Fruit fly (Drosophila melanogaster) whole organism, embryonic: Measurements from ENCODE around the gene GramD1B.

ENCODE experiments used
- Abd-B ChIP-seq: fragments of 200-800 bp; sonication (Bioruptor generic); optimal IDR thresholded peaks from 2 replicates; lab custom pipeline; 2018; ENCODE audit warnings: missing biosample characterization, mild to moderate bottlenecking, missing genetic modification characterization, moderate library complexity
- B-H2 ChIP-seq: fragments of 200-800 bp; sonication (Bioruptor generic); optimal IDR thresholded peaks from 2 replicates; lab custom pipeline; 2018; ENCODE audit warnings: missing biosample characterization, mild to moderate bottlenecking, missing genetic modification characterization
- Bdp1 ChIP-seq: fragments of 200-800 bp; sonication (Bioruptor generic); optimal IDR thresholded peaks from 3 replicates; lab custom pipeline; 2016; ENCODE audit warnings: missing biosample characterization, missing genetic modification characterization
- C15 ChIP-seq: fragments of 200-800 bp; sonication (Bioruptor generic); IDR thresholded peaks from 3 replicates; pipeline ENCODE4 v1.3.6; 2022; ENCODE audit warnings: missing biosample characterization, missing genetic modification characterization
- CG10979 ChIP-seq: fragments of 200-800 bp; sonication (Bioruptor generic); optimal IDR thresholded peaks from 2 replicates; lab custom pipeline; 2018; ENCODE audit warnings: missing biosample characterization, mild to moderate bottlenecking, missing genetic modification characterization, moderate library complexity
- CG11723 ChIP-seq: fragments of 200-800 bp; sonication (Bioruptor generic); optimal IDR thresholded peaks from 2 replicates; lab custom pipeline; 2017; ENCODE audit warnings: missing biosample characterization, mild to moderate bottlenecking, missing genetic modification characterization
- CG12236 ChIP-seq: fragments of 200-800 bp; sonication (Bioruptor generic); optimal IDR thresholded peaks from 2 replicates; lab custom pipeline; 2016; ENCODE audit warnings: missing biosample characterization, missing genetic modification characterization
- CG12659 ChIP-seq: fragments of 200-800 bp; sonication (Bioruptor generic); optimal IDR thresholded peaks from 3 replicates; lab custom pipeline; 2017; ENCODE audit warnings: mild to moderate bottlenecking, missing biosample characterization, missing genetic modification reagents, missing genetic modification characterization
- CG13894 ChIP-seq: fragments of 200-800 bp; sonication (Bioruptor generic); optimal IDR thresholded peaks from 3 replicates; lab custom pipeline; 2018; ENCODE audit warnings: missing biosample characterization, mild to moderate bottlenecking, missing genetic modification characterization, moderate library complexity
- CG14667 ChIP-seq: fragments of 200-800 bp; sonication (Bioruptor generic); IDR thresholded peaks from 2 replicates; pipeline ENCODE4 v1.3.6; 2022; ENCODE audit warnings: missing biosample characterization, missing genetic modification characterization
- CG17385 ChIP-seq: fragments of 200-800 bp; sonication (Bioruptor generic); optimal IDR thresholded peaks from 3 replicates; lab custom pipeline; 2018; ENCODE audit warnings: missing biosample characterization, mild to moderate bottlenecking, missing genetic modification characterization
- CG17612 ChIP-seq: fragments of 200-800 bp; sonication (Bioruptor generic); IDR thresholded peaks from 2 replicates; pipeline ENCODE4 v1.3.6; 2022; ENCODE audit warnings: missing biosample characterization, missing genetic modification characterization
- CG2120 ChIP-seq: fragments of 200-800 bp; sonication (Bioruptor generic); optimal IDR thresholded peaks from 3 replicates; lab custom pipeline; 2016; ENCODE audit warnings: missing biosample characterization, missing genetic modification characterization
- CG32767 ChIP-seq: fragments of 200-800 bp; sonication (Bioruptor generic); IDR thresholded peaks from 2 replicates; pipeline ENCODE4 v1.3.6; 2022; ENCODE audit warnings: missing biosample characterization, missing genetic modification characterization
- CG4282 ChIP-seq: fragments of 200-800 bp; sonication (Bioruptor generic); optimal IDR thresholded peaks from 2 replicates; lab custom pipeline; 2016; ENCODE audit warnings: missing biosample characterization, missing genetic modification characterization
- CG6654 ChIP-seq: fragments of 200-800 bp; sonication (Bioruptor generic); optimal IDR thresholded peaks from 2 replicates; lab custom pipeline; 2017; ENCODE audit warnings: missing biosample characterization, mild to moderate bottlenecking, missing genetic modification characterization
- CG7963 ChIP-seq: fragments of 200-800 bp; sonication (Bioruptor generic); IDR thresholded peaks from 3 replicates; pipeline ENCODE4 v1.3.6; 2022; ENCODE audit warnings: missing biosample characterization, missing genetic modification characterization; ENCODE audit not compliant: partially characterized antibody
- CG9437 ChIP-seq: fragments of 200-800 bp; sonication (Bioruptor generic); optimal IDR thresholded peaks from 2 replicates; lab custom pipeline; 2018; ENCODE audit warnings: missing biosample characterization, mild to moderate bottlenecking, missing genetic modification characterization
- CG9817 ChIP-seq: fragments of 200-800 bp; sonication (Bioruptor generic); optimal IDR thresholded peaks from 2 replicates; lab custom pipeline; 2018; ENCODE audit warnings: missing biosample characterization, mild to moderate bottlenecking, missing genetic modification characterization, moderate library complexity
- CG9932 ChIP-seq: fragments of 200-800 bp; sonication (Bioruptor generic); IDR thresholded peaks from 2 replicates; pipeline ENCODE4 v1.3.6; 2022; ENCODE audit warnings: missing biosample characterization, missing genetic modification characterization
- Deaf1 ChIP-seq: fragments of 200-800 bp; optimal IDR thresholded peaks from 3 replicates; lab custom pipeline; 2019; ENCODE audit warnings: missing biosample characterization, mild to moderate bottlenecking, missing genetic modification characterization, moderate library complexity
- Dfd ChIP-seq, 2 experiments: fragments of >200 bp; optimal IDR thresholded peaks; 2 replicates each; lab custom pipeline; 2017; ENCODE audit warnings: missing biosample characterization in 2 of 2, missing genetic modification characterization in 2 of 2
- Dip2 ChIP-seq: fragments of 200-800 bp; sonication (Bioruptor generic); IDR thresholded peaks from 2 replicates; pipeline ENCODE4 v1.3.6; 2022; ENCODE audit warnings: missing biosample characterization, missing genetic modification characterization
- ERR ChIP-seq: fragments of 200-800 bp; sonication (Bioruptor generic); optimal IDR thresholded peaks from 2 replicates; lab custom pipeline; 2016; ENCODE audit warnings: missing biosample characterization, missing genetic modification characterization
- H15 ChIP-seq: fragments of 200-800 bp; sonication (Bioruptor generic); IDR thresholded peaks from 3 replicates; pipeline ENCODE4 v1.3.6; 2022; ENCODE audit warnings: missing biosample characterization, missing genetic modification characterization
- HLH4C ChIP-seq: fragments of 200-800 bp; sonication (Bioruptor generic); IDR thresholded peaks from 3 replicates; pipeline ENCODE4 v1.3.6; 2022; ENCODE audit warnings: missing biosample characterization, missing genetic modification characterization; ENCODE audit not compliant: partially characterized antibody
- HmgD ChIP-seq: fragments of 200-800 bp; sonication (Bioruptor generic); optimal IDR thresholded peaks from 3 replicates; lab custom pipeline; 2016; ENCODE audit warnings: missing biosample characterization, missing genetic modification characterization
- Hr3 ChIP-seq: fragments of 200-800 bp; sonication (Bioruptor generic); optimal IDR thresholded peaks from 3 replicates; lab custom pipeline; 2016; ENCODE audit warnings: missing biosample characterization, missing genetic modification characterization
- Kr ChIP-seq: fragments of 200-800 bp; sonication (Bioruptor generic); optimal IDR thresholded peaks from 2 replicates; lab custom pipeline; 2017; ENCODE audit warnings: missing biosample characterization, mild to moderate bottlenecking, missing genetic modification characterization
- Meics ChIP-seq: fragments of 200-800 bp; sonication (Bioruptor generic); optimal IDR thresholded peaks from 2 replicates; lab custom pipeline; 2017; ENCODE audit warnings: missing biosample characterization, mild to moderate bottlenecking, missing genetic modification characterization
- Mrtf ChIP-seq: fragments of 200-800 bp; sonication (Bioruptor generic); IDR thresholded peaks from 3 replicates; pipeline ENCODE4 v1.3.6; 2022; ENCODE audit warnings: missing biosample characterization, missing genetic modification characterization
- Oaz ChIP-seq: fragments of 200-800 bp; sonication (Bioruptor generic); IDR thresholded peaks from 2 replicates; pipeline ENCODE4 v1.3.6; 2022; ENCODE audit warnings: missing biosample characterization, missing genetic modification characterization
- Usf ChIP-seq: fragments of 200-800 bp; sonication (Bioruptor generic); optimal IDR thresholded peaks from 2 replicates; lab custom pipeline; 2017; ENCODE audit warnings: missing genotype, missing biosample characterization, missing genetic modification characterization
- ab ChIP-seq: fragments of 200-800 bp; sonication (Bioruptor generic); optimal IDR thresholded peaks from 2 replicates; lab custom pipeline; 2016; ENCODE audit warnings: missing biosample characterization, missing genetic modification characterization
- corto ChIP-seq: fragments of 200-800 bp; sonication (Bioruptor generic); optimal IDR thresholded peaks from 2 replicates; lab custom pipeline; 2016; ENCODE audit warnings: missing biosample characterization, mild to moderate bottlenecking, missing genetic modification characterization, moderate library complexity
- dati ChIP-seq: fragments of 200-800 bp; sonication (Bioruptor generic); IDR thresholded peaks from 2 replicates; pipeline ENCODE4 v1.3.6; 2022; ENCODE audit warnings: missing biosample characterization, missing genetic modification characterization
- disco-r ChIP-seq: fragments of 200-800 bp; sonication (Bioruptor generic); optimal IDR thresholded peaks from 2 replicates; lab custom pipeline; 2016; ENCODE audit warnings: missing biosample characterization, missing genetic modification characterization
- fd3F ChIP-seq: fragments of 200-800 bp; sonication (Bioruptor generic); optimal IDR thresholded peaks from 2 replicates; lab custom pipeline; 2018; ENCODE audit warnings: missing biosample characterization, mild to moderate bottlenecking, missing genetic modification characterization, moderate library complexity
- gem ChIP-seq: fragments of 200-800 bp; sonication (Bioruptor generic); optimal IDR thresholded peaks from 2 replicates; lab custom pipeline; 2019; ENCODE audit warnings: missing biosample characterization, mild to moderate bottlenecking, missing genetic modification characterization, moderate library complexity
- jigr1 ChIP-seq: fragments of 200-800 bp; sonication (Bioruptor generic); IDR thresholded peaks from 3 replicates; pipeline ENCODE4 v1.3.6; 2022; ENCODE audit warnings: missing biosample characterization, missing genetic modification characterization
- jing ChIP-seq: fragments of 200-800 bp; sonication (Bioruptor generic); optimal IDR thresholded peaks from 2 replicates; lab custom pipeline; 2018; ENCODE audit warnings: missing biosample characterization, mild to moderate bottlenecking, missing genetic modification characterization
- lilli ChIP-seq: fragments of 200-800 bp; sonication (Bioruptor generic); optimal IDR thresholded peaks from 3 replicates; lab custom pipeline; 2016; ENCODE audit warnings: missing biosample characterization, missing genetic modification characterization
- lov ChIP-seq, 2 experiments: fragments of 200-800 bp in 1 of 2; fragments of >200 bp in 1 of 2; sonication (Bioruptor generic) in 1 of 2; IDR thresholded peaks in 1 of 2; optimal IDR thresholded peaks in 1 of 2; 2 replicates in 1 of 2; 3 replicates in 1 of 2; pipeline versions ENCODE4 v1.3.6 to Lab custom; 2017 to 2022; ENCODE audit warnings: missing biosample characterization in 1 of 2, missing genetic modification characterization in 1 of 2
- nerfin-1 ChIP-seq: fragments of 200-800 bp; sonication (Bioruptor generic); optimal IDR thresholded peaks from 3 replicates; lab custom pipeline; 2019; ENCODE audit warnings: missing biosample characterization, mild to moderate bottlenecking, missing genetic modification characterization, moderate library complexity
- pan ChIP-seq, 4 experiments: fragments of >200 bp in 3 of 4; fragments of 200-800 bp in 1 of 4; sonication (Bioruptor generic) in 1 of 4; optimal IDR thresholded peaks in 3 of 4; IDR thresholded peaks in 1 of 4; 2 replicates each; pipeline versions ENCODE4 v1.3.6 to Lab custom; 2017 to 2022; ENCODE audit warnings: missing biosample characterization in 2 of 4, missing genetic modification characterization in 2 of 4, mixed read lengths in 1 of 4
- ranshi ChIP-seq: fragments of 200-800 bp; sonication (Bioruptor generic); IDR thresholded peaks from 2 replicates; pipeline ENCODE4 v1.3.6; 2022; ENCODE audit warnings: missing biosample characterization, missing genetic modification characterization
- sna ChIP-seq: fragments of 200-800 bp; sonication (Bioruptor generic); IDR thresholded peaks from 2 replicates; pipeline ENCODE4 v1.3.6; 2022; ENCODE audit warnings: missing biosample characterization, missing genetic modification characterization; ENCODE audit not compliant: partially characterized antibody
- ssp ChIP-seq: fragments of 200-800 bp; sonication (Bioruptor generic); IDR thresholded peaks from 2 replicates; pipeline ENCODE4 v1.3.6; 2022; ENCODE audit warnings: missing biosample characterization, missing genetic modification characterization
- tap ChIP-seq: fragments of 200-800 bp; optimal IDR thresholded peaks from 3 replicates; lab custom pipeline; 2019; ENCODE audit warnings: missing biosample characterization, mild to moderate bottlenecking, missing genetic modification characterization, moderate library complexity
- tio ChIP-seq: fragments of 200-800 bp; sonication (Bioruptor generic); optimal IDR thresholded peaks from 2 replicates; lab custom pipeline; 2017; ENCODE audit warnings: missing biosample characterization, missing genetic modification characterization, inconsistent platforms
- vnd ChIP-seq: fragments of 200-800 bp; sonication (Bioruptor generic); IDR thresholded peaks from 3 replicates; pipeline ENCODE4 v1.3.6; 2022; ENCODE audit warnings: missing biosample characterization, missing genetic modification characterization; ENCODE audit not compliant: partially characterized antibody

The GramD1B gene

DNA sequence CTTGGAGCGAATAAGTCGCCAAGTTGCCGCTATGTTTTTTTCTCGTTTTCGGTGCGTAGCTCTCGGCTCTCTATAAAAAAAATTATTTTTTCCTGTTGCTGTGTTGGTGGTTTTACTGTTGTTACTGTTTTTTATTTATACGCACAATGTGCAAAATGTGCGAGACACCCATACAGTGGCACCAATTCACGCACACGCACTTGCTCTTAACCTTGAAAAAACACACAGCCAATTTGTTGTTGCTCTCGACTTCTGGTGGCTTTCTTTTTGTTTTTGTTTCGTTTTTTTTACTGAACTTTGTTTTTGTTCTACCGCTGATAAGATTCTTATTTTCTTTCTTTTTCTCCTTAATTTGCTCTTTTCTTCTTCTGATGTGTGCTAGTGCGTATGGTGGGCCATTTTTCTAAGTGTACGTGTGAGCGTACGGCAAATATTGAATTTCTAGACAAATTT, 17.0 kb downstream of the GramD1B start (continued):
- TF ChIP-seq Deaf1 (no peak), HLH4C (GFP tag; lab: Robert Waterston, UW) (no peak), H15 (GFP tag; lab: Robert Waterston, UW) (no peak), corto (GFP tag; lab: Kevin White, UChicago) (no peak), pan (optimal IDR thresholded peaks at IDR 0.05; lab: Kevin White, UChicago) (no peak), pan (GFP tag; optimal IDR thresholded peaks at IDR 0.05 in 1 of 2, IDR thresholded peaks at IDR 0.05 in 1 of 2) (no peak), CG9817 (tag; lab: Kevin White, UChicago) (no peak), ERR (GFP tag; lab: Kevin White, UChicago) (peak; percentile 14), Bdp1 (no peak), CG32767 (no peak), ab (GFP tag; lab: Kevin White, UChicago) (no peak), tio (no peak), CG11723 (no peak), C15 (no peak), CG2120 (GFP tag; lab: Kevin White, UChicago) (peak; percentile 74), lilli (peak; percentile 46), CG9437 (GFP tag; lab: Kevin White, UChicago) (no peak), CG14667 (GFP tag; lab: Robert Waterston, UW) (no peak), nerfin-1 (no peak), lov (optimal IDR thresholded peaks at IDR 0.05; lab: Kevin White, UChicago) (no peak), lov (GFP tag; IDR thresholded peaks at IDR 0.05; lab: Robert Waterston, UW) (no peak), CG17612 (GFP tag; lab: Robert Waterston, UW) (0 out of 2 replicates have a peak, but pooled peaks have one; percentile 19), jigr1 (GFP tag; lab: Robert Waterston, UW) (no peak), CG13894 (tag; lab: Kevin White, UChicago) (no peak), HmgD (GFP tag; lab: Kevin White, UChicago) (no peak), CG17385 (GFP tag; lab: Kevin White, UChicago) (peak; percentile 24), CG9932 (GFP tag; lab: Robert Waterston, UW) (peak; percentile 57), Abd-B (GFP tag; lab: Kevin White, UChicago) (no peak), tap (tag; lab: Kevin White, UChicago) (no peak), ssp (GFP tag; lab: Robert Waterston, UW) (no peak), Oaz (GFP tag; lab: Robert Waterston, UW) (no peak), jing (GFP tag; lab: Kevin White, UChicago) (no peak), Usf (GFP tag; lab: Kevin White, UChicago) (no peak), CG10979 (tag; lab: Kevin White, UChicago) (no peak), sna (GFP tag; lab: Robert Waterston, UW) (no peak), Hr3 (GFP tag; lab: Kevin White, UChicago) (no peak), Mrtf (GFP tag; lab: Robert Waterston, UW) (no peak), B-H2 (GFP tag; lab: Kevin White, UChicago) (no peak), Dfd (GFP tag; optimal IDR thresholded peaks at IDR 0.05; lab: Kevin White, UChicago) (no peak), disco-r (GFP tag; lab: Kevin White, UChicago) (no peak), dati (no peak), vnd (GFP tag; lab: Robert Waterston, UW) (no peak), Dip2 (GFP tag; lab: Robert Waterston, UW) (no peak), CG4282 (no peak), Kr (no peak), CG12236 (GFP tag; lab: Kevin White, UChicago) (no peak), gem (tag; lab: Kevin White, UChicago) (no peak), Meics (GFP tag; lab: Kevin White, UChicago) (peak; percentile 19), ranshi (GFP tag; lab: Robert Waterston, UW) (no peak), CG6654 (GFP tag; lab: Kevin White, UChicago) (no peak), CG12659 (no peak), fd3F (GFP tag; lab: Kevin White, UChicago) (no peak), CG7963 (no peak)
